Fruit fly (Drosophila melanogaster) whole organism, embryonic: Measurements from ENCODE around the gene CG6398.

ENCODE experiments used
- Ada2b ChIP-seq: fragments of 200-800 bp; sonication (Bioruptor generic); IDR thresholded peaks from 2 replicates; pipeline ENCODE4 v1.3.6; 2022; ENCODE audit warnings: missing biosample characterization, missing genetic modification characterization
- Atf-2 ChIP-seq: fragments of 200-800 bp; sonication (Bioruptor generic); optimal IDR thresholded peaks from 2 replicates; lab custom pipeline; 2016; ENCODE audit warnings: missing biosample characterization, missing genetic modification characterization
- Atf6 ChIP-seq: fragments of 200-800 bp; sonication (Bioruptor generic); IDR thresholded peaks from 2 replicates; pipeline ENCODE4 v1.3.6; 2022; ENCODE audit warnings: missing biosample characterization, missing genetic modification characterization
- Bgb ChIP-seq: fragments of 200-800 bp; sonication (Bioruptor generic); IDR thresholded peaks from 2 replicates; pipeline ENCODE4 v1.3.6; 2022; ENCODE audit warnings: missing biosample characterization, missing genetic modification characterization; ENCODE audit not compliant: partially characterized antibody
- Blimp-1 ChIP-seq: fragments of 200-800 bp; sonication (Bioruptor generic); optimal IDR thresholded peaks from 3 replicates; lab custom pipeline; 2018; ENCODE audit warnings: missing biosample characterization, missing genetic modification characterization, mild to moderate bottlenecking, moderate library complexity, missing genetic modification reagents
- Bteb2 ChIP-seq: fragments of 200-800 bp; sonication (Bioruptor generic); optimal IDR thresholded peaks from 2 replicates; lab custom pipeline; 2016; ENCODE audit warnings: missing biosample characterization, missing genetic modification characterization
- CG10543 ChIP-seq: fragments of 200-800 bp; sonication (Bioruptor generic); optimal IDR thresholded peaks from 3 replicates; lab custom pipeline; 2017; ENCODE audit warnings: missing biosample characterization, mild to moderate bottlenecking, missing genetic modification characterization, moderate library complexity
- CG11085 ChIP-seq: fragments of 200-800 bp; sonication (Bioruptor generic); IDR thresholded peaks from 2 replicates; pipeline ENCODE4 v1.3.6; 2022; ENCODE audit warnings: missing biosample characterization, missing genetic modification characterization
- CG11398 ChIP-seq: fragments of 200-800 bp; sonication (Bioruptor generic); optimal IDR thresholded peaks from 2 replicates; lab custom pipeline; 2016; ENCODE audit warnings: missing biosample characterization, missing genetic modification characterization
- CG11696 ChIP-seq: fragments of 200-800 bp; sonication (Bioruptor generic); IDR thresholded peaks from 2 replicates; pipeline ENCODE4 v1.3.6; 2022; ENCODE audit warnings: missing biosample characterization, missing genetic modification characterization
- CG13287 ChIP-seq: fragments of 200-800 bp; sonication (Bioruptor generic); IDR thresholded peaks from 2 replicates; pipeline ENCODE4 v1.3.6; 2022; ENCODE audit warnings: missing biosample characterization, missing genetic modification characterization; ENCODE audit not compliant: partially characterized antibody
- CG14014 ChIP-seq: fragments of 200-800 bp; sonication (Bioruptor generic); IDR thresholded peaks from 2 replicates; pipeline ENCODE4 v1.3.6; 2022; ENCODE audit warnings: missing biosample characterization, missing genetic modification characterization
- CG18476 ChIP-seq: fragments of 200-800 bp; sonication (Bioruptor generic); optimal IDR thresholded peaks from 2 replicates; lab custom pipeline; 2016; ENCODE audit warnings: missing biosample characterization, mild to moderate bottlenecking, missing genetic modification characterization
- CG3163 ChIP-seq: fragments of 200-800 bp; sonication (Bioruptor generic); optimal IDR thresholded peaks from 3 replicates; lab custom pipeline; 2016; ENCODE audit warnings: missing biosample characterization, missing genetic modification characterization
- CG32767 ChIP-seq: fragments of 200-800 bp; sonication (Bioruptor generic); IDR thresholded peaks from 2 replicates; pipeline ENCODE4 v1.3.6; 2022; ENCODE audit warnings: missing biosample characterization, missing genetic modification characterization
- CG33557 ChIP-seq: fragments of 200-800 bp; sonication (Bioruptor generic); optimal IDR thresholded peaks from 2 replicates; lab custom pipeline; 2019; ENCODE audit warnings: missing biosample characterization, mild to moderate bottlenecking, missing genetic modification characterization, moderate library complexity
- CG4424 ChIP-seq: fragments of 200-800 bp; sonication (Bioruptor generic); optimal IDR thresholded peaks from 3 replicates; lab custom pipeline; 2016; ENCODE audit warnings: missing biosample characterization, missing genetic modification characterization
- CG5180 ChIP-seq: fragments of 200-800 bp; sonication (Bioruptor generic); optimal IDR thresholded peaks from 3 replicates; lab custom pipeline; 2017; ENCODE audit warnings: missing biosample characterization, missing genetic modification characterization, mild to moderate bottlenecking, moderate library complexity, missing genetic modification reagents
- CG8765 ChIP-seq: fragments of 200-800 bp; sonication (Bioruptor generic); IDR thresholded peaks from 2 replicates; pipeline ENCODE4 v1.3.6; 2022; ENCODE audit warnings: missing biosample characterization, missing genetic modification characterization
- CG9215 ChIP-seq: fragments of 200-800 bp; sonication (Bioruptor generic); IDR thresholded peaks from 2 replicates; pipeline ENCODE4 v1.3.6; 2022; ENCODE audit warnings: missing biosample characterization, missing genetic modification characterization
- Dad ChIP-seq: fragments of 200-800 bp; sonication (Bioruptor generic); optimal IDR thresholded peaks from 3 replicates; lab custom pipeline; 2016; ENCODE audit warnings: missing biosample characterization, missing genetic modification characterization
- Dip2 ChIP-seq: fragments of 200-800 bp; sonication (Bioruptor generic); IDR thresholded peaks from 2 replicates; pipeline ENCODE4 v1.3.6; 2022; ENCODE audit warnings: missing biosample characterization, missing genetic modification characterization
- Dip3 ChIP-seq: fragments of 200-800 bp; sonication (Bioruptor generic); optimal IDR thresholded peaks from 3 replicates; lab custom pipeline; 2016; ENCODE audit warnings: missing biosample characterization, missing genetic modification characterization
- Fer3 ChIP-seq: fragments of 200-800 bp; sonication (Bioruptor generic); optimal IDR thresholded peaks from 2 replicates; lab custom pipeline; 2018; ENCODE audit warnings: missing biosample characterization, mild to moderate bottlenecking, missing genetic modification characterization, moderate library complexity
- GATAe ChIP-seq: fragments of 200-800 bp; sonication (Bioruptor generic); conservative IDR thresholded peaks from 2 replicates; pipeline ENCODE4 v1.3.6; 2022; ENCODE audit warnings: missing biosample characterization, missing genetic modification characterization
- H2.0 ChIP-seq: fragments of 200-800 bp; sonication (Bioruptor generic); IDR thresholded peaks from 2 replicates; pipeline ENCODE4 v1.3.6; 2022; ENCODE audit warnings: missing biosample characterization, missing genetic modification characterization
- Nf-YC ChIP-seq: fragments of 200-800 bp; optimal IDR thresholded peaks from 3 replicates; lab custom pipeline; 2019; ENCODE audit warnings: missing biosample characterization, mild to moderate bottlenecking, missing genetic modification characterization, moderate library complexity
- Poxn ChIP-seq: fragments of 200-800 bp; sonication (Bioruptor generic); IDR thresholded peaks from 2 replicates; pipeline ENCODE4 v1.3.6; 2022; ENCODE audit warnings: missing biosample characterization, missing genetic modification characterization
- Side ChIP-seq: fragments of 200-800 bp; sonication (Bioruptor generic); optimal IDR thresholded peaks from 2 replicates; lab custom pipeline; 2016; ENCODE audit warnings: missing biosample characterization, missing genetic modification characterization
- Sin3A ChIP-seq: fragments of >200 bp; optimal IDR thresholded peaks from 2 replicates; lab custom pipeline; 2018
- Tbp ChIP-seq: fragments of >200 bp; optimal IDR thresholded peaks from 2 replicates; lab custom pipeline; 2018; ENCODE audit warnings: missing biosample characterization, missing genetic modification characterization
- al ChIP-seq: fragments of 200-800 bp; sonication (Bioruptor generic); IDR thresholded peaks from 2 replicates; pipeline ENCODE4 v1.3.6; 2022; ENCODE audit warnings: missing biosample characterization, missing genetic modification characterization
- cad ChIP-seq: fragments of >200 bp; optimal IDR thresholded peaks from 2 replicates; lab custom pipeline; 2017; ENCODE audit warnings: missing biosample characterization, missing genetic modification characterization
- chinmo ChIP-seq: fragments of 200-800 bp; sonication (Bioruptor generic); IDR thresholded peaks from 4 replicates; pipeline ENCODE4 v1.3.6; 2022; ENCODE audit warnings: missing biosample characterization, missing genetic modification characterization; ENCODE audit not compliant: partially characterized antibody
- croc ChIP-seq: fragments of 200-800 bp; sonication (Bioruptor generic); conservative IDR thresholded peaks from 3 replicates; pipeline ENCODE4 v1.3.6; 2022; ENCODE audit warnings: missing biosample characterization, missing genetic modification characterization
- disco-r ChIP-seq: fragments of 200-800 bp; sonication (Bioruptor generic); optimal IDR thresholded peaks from 2 replicates; lab custom pipeline; 2016; ENCODE audit warnings: missing biosample characterization, missing genetic modification characterization
- ems ChIP-seq: fragments of 200-800 bp; sonication (Bioruptor generic); optimal IDR thresholded peaks from 3 replicates; lab custom pipeline; 2016; ENCODE audit warnings: missing biosample characterization, missing genetic modification characterization
- ewg ChIP-seq: fragments of 200-800 bp; sonication (Bioruptor generic); optimal IDR thresholded peaks from 3 replicates; lab custom pipeline; 2017; ENCODE audit warnings: mild to moderate bottlenecking, missing biosample characterization, missing genetic modification reagents, missing genetic modification characterization
- ftz-f1 ChIP-seq: fragments of 200-800 bp; sonication (Bioruptor generic); optimal IDR thresholded peaks from 2 replicates; lab custom pipeline; 2016; ENCODE audit warnings: missing biosample characterization, missing genetic modification characterization
- grau ChIP-seq: fragments of 200-800 bp; optimal IDR thresholded peaks from 3 replicates; lab custom pipeline; 2019; ENCODE audit warnings: missing biosample characterization, mild to moderate bottlenecking, missing genetic modification characterization, moderate library complexity
- gsb ChIP-seq: fragments of 200-800 bp; sonication (Bioruptor generic); IDR thresholded peaks from 2 replicates; pipeline ENCODE4 v1.3.6; 2022; ENCODE audit warnings: missing biosample characterization, missing genetic modification characterization
- hbn ChIP-seq: fragments of 200-800 bp; sonication (Bioruptor generic); IDR thresholded peaks from 2 replicates; pipeline ENCODE4 v1.3.6; 2022; ENCODE audit warnings: missing biosample characterization, missing genetic modification characterization; ENCODE audit not compliant: partially characterized antibody
- lab ChIP-seq: fragments of 200-800 bp; sonication (Bioruptor generic); optimal IDR thresholded peaks from 3 replicates; lab custom pipeline; 2017; ENCODE audit warnings: missing biosample characterization, missing genetic modification characterization, mild to moderate bottlenecking, moderate library complexity, missing genetic modification reagents
- lmd ChIP-seq: fragments of 200-800 bp; sonication (Bioruptor generic); IDR thresholded peaks from 2 replicates; pipeline ENCODE4 v1.3.6; 2022; ENCODE audit warnings: missing biosample characterization, missing genetic modification characterization
- nmo ChIP-seq: fragments of 200-800 bp; sonication (Bioruptor generic); optimal IDR thresholded peaks from 2 replicates; lab custom pipeline; 2018; ENCODE audit warnings: missing biosample characterization, mild to moderate bottlenecking, missing genetic modification characterization, moderate library complexity
- repo ChIP-seq: fragments of 200-800 bp; sonication (Bioruptor generic); optimal IDR thresholded peaks from 2 replicates; lab custom pipeline; 2016; ENCODE audit warnings: missing biosample characterization, missing genetic modification characterization
- schlank ChIP-seq: fragments of 200-800 bp; sonication (Bioruptor generic); optimal IDR thresholded peaks from 2 replicates; lab custom pipeline; 2018; ENCODE audit warnings: missing biosample characterization, mild to moderate bottlenecking, missing genetic modification characterization
- scrt ChIP-seq: fragments of 200-800 bp; sonication (Bioruptor generic); optimal IDR thresholded peaks from 2 replicates; lab custom pipeline; 2018; ENCODE audit warnings: missing biosample characterization, mild to moderate bottlenecking, missing genetic modification characterization, moderate library complexity
- seq ChIP-seq: fragments of 200-800 bp; sonication (Bioruptor generic); IDR thresholded peaks from 2 replicates; pipeline ENCODE4 v1.3.6; 2022; ENCODE audit warnings: missing biosample characterization, missing genetic modification characterization
- tio ChIP-seq: fragments of 200-800 bp; sonication (Bioruptor generic); optimal IDR thresholded peaks from 2 replicates; lab custom pipeline; 2017; ENCODE audit warnings: missing biosample characterization, missing genetic modification characterization, inconsistent platforms

CG6398 gene

dm6 chrX:17829083-17829997, 1.3 kb upstream of the CG6398 start (continued):
- TF ChIP-seq nmo (GFP tag; lab: Kevin White, UChicago) (peak; percentile 87), cad (peak; percentile 81), CG8765 (GFP tag; lab: Robert Waterston, UW) (no peak; the same call in 1 of the 2 replicates), lmd (GFP tag; lab: Robert Waterston, UW) (peak; percentile 22; the same call in 1 of the 2 replicates), croc (GFP tag; lab: Robert Waterston, UW) (peak; percentile 65), lab (GFP tag; lab: Kevin White, UChicago) (peak; percentile 21), grau (peak; percentile 70), Blimp-1 (GFP tag; lab: Kevin White, UChicago) (peak; percentile 50), CG4424 (GFP tag; lab: Kevin White, UChicago) (peak; percentile 65), CG3163 (no peak), Fer3 (tag; lab: Kevin White, UChicago) (peak; percentile 14), CG13287 (GFP tag; lab: Robert Waterston, UW) (no peak), ems (GFP tag; lab: Kevin White, UChicago) (no peak), Dad (GFP tag; lab: Kevin White, UChicago) (no peak), Poxn (GFP tag; lab: Robert Waterston, UW) (no peak), CG10543 (no peak), CG11696 (GFP tag; lab: Robert Waterston, UW) (peak; percentile 87), schlank (tag; lab: Kevin White, UChicago) (no peak), Dip3 (GFP tag; lab: Kevin White, UChicago) (no peak), repo (GFP tag; lab: Kevin White, UChicago) (no peak), Sin3A (lab: Kevin White, UChicago) (no peak), disco-r (GFP tag; lab: Kevin White, UChicago) (no peak), CG5180 (GFP tag; lab: Kevin White, UChicago) (peak; percentile 62), ftz-f1 (GFP tag; lab: Kevin White, UChicago) (no peak), scrt (GFP tag; lab: Kevin White, UChicago) (no peak), GATAe (no peak), chinmo (GFP tag; lab: Robert Waterston, UW) (0 out of 4 replicates have a peak, but pooled peaks have one; percentile 36), Ada2b (no peak), CG11085 (GFP tag; lab: Robert Waterston, UW) (no peak), Dip2 (GFP tag; lab: Robert Waterston, UW) (no peak), Bgb (no peak), Atf-2 (GFP tag; lab: Kevin White, UChicago) (peak; percentile 32), Tbp (no peak), Side (no peak), gsb (GFP tag; lab: Robert Waterston, UW) (no peak), tio (GFP tag; lab: Kevin White, UChicago) (peak; percentile 44), CG32767 (GFP tag; lab: Robert Waterston, UW) (no peak), CG18476 (GFP tag; lab: Kevin White, UChicago) (peak; percentile 24), CG9215 (GFP tag; lab: Robert Waterston, UW) (no peak), al (no peak), Atf6 (GFP tag; lab: Robert Waterston, UW) (no peak), Bteb2 (no peak), H2.0 (GFP tag; lab: Robert Waterston, UW) (0 out of 2 replicates have a peak, but pooled peaks have one; percentile 26), seq (GFP tag; lab: Robert Waterston, UW) (peak; percentile 14; the same call in 1 of the 2 replicates), CG11398 (no peak), ewg (GFP tag; lab: Kevin White, UChicago) (peak; percentile 33), CG33557 (GFP tag; lab: Kevin White, UChicago) (peak; percentile 79), Nf-YC (tag; lab: Kevin White, UChicago) (no peak), hbn (GFP tag; lab: Robert Waterston, UW) (no peak), CG14014 (GFP tag; lab: Robert Waterston, UW) (no peak)
